Fruit fly (Drosophila melanogaster) whole organism, embryonic: ENCODE data around the gene Tnpo.

ENCODE experiments used
- Bgb ChIP-seq: fragments of 200-800 bp; sonication (Bioruptor generic); IDR thresholded peaks from 2 replicates; pipeline ENCODE4 v1.3.6; 2022; ENCODE audit warnings: missing biosample characterization, missing genetic modification characterization; ENCODE audit not compliant: partially characterized antibody
- CG11456 ChIP-seq: fragments of 200-800 bp; sonication (Bioruptor generic); IDR thresholded peaks from 3 replicates; pipeline ENCODE4 v1.3.6; 2022; ENCODE audit warnings: missing biosample characterization, missing genetic modification characterization
- CG11560 ChIP-seq: fragments of 200-800 bp; sonication (Bioruptor generic); IDR thresholded peaks from 3 replicates; pipeline ENCODE4 v1.3.6; 2022; ENCODE audit warnings: missing biosample characterization, missing genetic modification characterization
- CG13624 ChIP-seq: fragments of 200-800 bp; sonication (Bioruptor generic); optimal IDR thresholded peaks from 2 replicates; lab custom pipeline; 2016; ENCODE audit warnings: missing biosample characterization, missing genetic modification characterization
- CG15696 ChIP-seq: fragments of 200-800 bp; sonication (Bioruptor generic); optimal IDR thresholded peaks from 2 replicates; lab custom pipeline; 2019; ENCODE audit warnings: missing biosample characterization, mild to moderate bottlenecking, missing genetic modification characterization, moderate library complexity
- CG16813 ChIP-seq: fragments of 200-800 bp; sonication (Bioruptor generic); IDR thresholded peaks from 3 replicates; pipeline ENCODE4 v1.3.6; 2022; ENCODE audit warnings: missing biosample characterization, missing genetic modification characterization; ENCODE audit not compliant: partially characterized antibody
- CG16863 ChIP-seq: fragments of 200-800 bp; sonication (Bioruptor generic); optimal IDR thresholded peaks from 3 replicates; lab custom pipeline; 2016; ENCODE audit warnings: missing biosample characterization, missing genetic modification characterization
- CG2199 ChIP-seq: fragments of 200-800 bp; sonication (Bioruptor generic); IDR thresholded peaks from 3 replicates; pipeline ENCODE4 v1.3.6; 2022; ENCODE audit warnings: missing biosample characterization, missing genetic modification characterization
- CG2678 ChIP-seq: fragments of 200-800 bp; sonication (Bioruptor generic); optimal IDR thresholded peaks from 3 replicates; lab custom pipeline; 2019; ENCODE audit warnings: missing biosample characterization, mild to moderate bottlenecking, missing genetic modification characterization, moderate library complexity
- CG33557 ChIP-seq: fragments of 200-800 bp; sonication (Bioruptor generic); optimal IDR thresholded peaks from 2 replicates; lab custom pipeline; 2019; ENCODE audit warnings: missing biosample characterization, mild to moderate bottlenecking, missing genetic modification characterization, moderate library complexity
- CG34422 ChIP-seq: fragments of 200-800 bp; sonication (Bioruptor generic); IDR thresholded peaks from 3 replicates; pipeline ENCODE4 v1.3.6; 2022; ENCODE audit warnings: missing biosample characterization, missing genetic modification characterization
- CG3847 ChIP-seq: fragments of 200-800 bp; sonication (Bioruptor generic); IDR thresholded peaks from 2 replicates; pipeline ENCODE4 v1.3.6; 2022; ENCODE audit warnings: missing biosample characterization, missing genetic modification characterization
- CG4328 ChIP-seq: fragments of 200-800 bp; sonication (Bioruptor generic); optimal IDR thresholded peaks from 3 replicates; lab custom pipeline; 2017; ENCODE audit warnings: missing biosample characterization, missing genetic modification reagents, missing genetic modification characterization
- CG7357 ChIP-seq: fragments of 200-800 bp; sonication (Bioruptor generic); IDR thresholded peaks from 3 replicates; pipeline ENCODE4 v1.3.6; 2022; ENCODE audit warnings: missing biosample characterization, missing genetic modification characterization
- CG8089 ChIP-seq: fragments of 200-800 bp; sonication (Bioruptor generic); optimal IDR thresholded peaks from 3 replicates; lab custom pipeline; 2016; ENCODE audit warnings: missing biosample characterization, missing genetic modification characterization
- CG9215 ChIP-seq: fragments of 200-800 bp; sonication (Bioruptor generic); IDR thresholded peaks from 2 replicates; pipeline ENCODE4 v1.3.6; 2022; ENCODE audit warnings: missing biosample characterization, missing genetic modification characterization
- CG9437 ChIP-seq: fragments of 200-800 bp; sonication (Bioruptor generic); optimal IDR thresholded peaks from 2 replicates; lab custom pipeline; 2018; ENCODE audit warnings: missing biosample characterization, mild to moderate bottlenecking, missing genetic modification characterization
- CG9797 ChIP-seq: fragments of 200-800 bp; sonication (Bioruptor generic); optimal IDR thresholded peaks from 3 replicates; lab custom pipeline; 2018; ENCODE audit warnings: missing biosample characterization, mild to moderate bottlenecking, missing genetic modification characterization
- Chrac-16 ChIP-seq: fragments of 200-800 bp; sonication (Bioruptor generic); optimal IDR thresholded peaks from 3 replicates; lab custom pipeline; 2016; ENCODE audit warnings: missing biosample characterization, missing genetic modification characterization
- Dfd ChIP-seq, 2 experiments: fragments of >200 bp; optimal IDR thresholded peaks; 2 replicates each; lab custom pipeline; 2017; ENCODE audit warnings: missing biosample characterization in 2 of 2, missing genetic modification characterization in 2 of 2
- Dref ChIP-seq: fragments of 200-800 bp; sonication (Bioruptor generic); IDR thresholded peaks from 2 replicates; pipeline ENCODE4 v1.3.6; 2022; ENCODE audit warnings: missing biosample characterization, missing genetic modification characterization
- Ets97D ChIP-seq: fragments of 200-800 bp; sonication (Bioruptor generic); optimal IDR thresholded peaks from 3 replicates; lab custom pipeline; 2016; ENCODE audit warnings: missing biosample characterization, missing genetic modification characterization
- Fer3 ChIP-seq: fragments of 200-800 bp; sonication (Bioruptor generic); optimal IDR thresholded peaks from 2 replicates; lab custom pipeline; 2018; ENCODE audit warnings: missing biosample characterization, mild to moderate bottlenecking, missing genetic modification characterization, moderate library complexity
- H15 ChIP-seq: fragments of 200-800 bp; sonication (Bioruptor generic); IDR thresholded peaks from 3 replicates; pipeline ENCODE4 v1.3.6; 2022; ENCODE audit warnings: missing biosample characterization, missing genetic modification characterization
- HHEX ChIP-seq: fragments of 200-800 bp; sonication (Bioruptor generic); optimal IDR thresholded peaks from 3 replicates; lab custom pipeline; 2017; ENCODE audit warnings: missing biosample characterization, mild to moderate bottlenecking, missing genetic modification characterization, missing genetic modification reagents
- HLH4C ChIP-seq: fragments of 200-800 bp; sonication (Bioruptor generic); IDR thresholded peaks from 3 replicates; pipeline ENCODE4 v1.3.6; 2022; ENCODE audit warnings: missing biosample characterization, missing genetic modification characterization; ENCODE audit not compliant: partially characterized antibody
- Hey ChIP-seq: fragments of 200-800 bp; sonication (Bioruptor generic); optimal IDR thresholded peaks from 3 replicates; lab custom pipeline; 2018; ENCODE audit warnings: missing biosample characterization, mild to moderate bottlenecking, missing genetic modification characterization
- NC2β ChIP-seq: fragments of 200-800 bp; sonication (Bioruptor generic); optimal IDR thresholded peaks from 2 replicates; lab custom pipeline; 2016; ENCODE audit warnings: missing biosample characterization, missing genetic modification characterization
- Scr ChIP-seq: fragments of 200-800 bp; sonication (Bioruptor generic); IDR thresholded peaks from 2 replicates; pipeline ENCODE4 v1.3.6; 2022; ENCODE audit warnings: missing biosample characterization, missing genetic modification characterization; ENCODE audit not compliant: partially characterized antibody
- Stat92E ChIP-seq, 3 experiments: fragments of >200 bp in 2 of 3; fragments of 200-800 bp in 1 of 3; sonication (Bioruptor generic) in 1 of 3; optimal IDR thresholded peaks; 2 replicates each; lab custom pipeline; 2017 to 2019; ENCODE audit warnings: missing biosample characterization in 3 of 3, missing genetic modification characterization in 3 of 3, mild to moderate bottlenecking in 1 of 3, moderate library complexity in 1 of 3
- YL-1 ChIP-seq: fragments of 200-800 bp; sonication (Bioruptor generic); optimal IDR thresholded peaks from 3 replicates; lab custom pipeline; 2017; ENCODE audit warnings: missing biosample characterization, mild to moderate bottlenecking, missing genetic modification characterization
- aop ChIP-seq: fragments of 200-800 bp; sonication (Bioruptor generic); IDR thresholded peaks from 2 replicates; pipeline ENCODE4 v1.3.6; 2022; ENCODE audit warnings: missing biosample characterization, missing genetic modification characterization
- az2 ChIP-seq: fragments of 200-800 bp; sonication (Bioruptor generic); optimal IDR thresholded peaks from 3 replicates; lab custom pipeline; 2016; ENCODE audit warnings: missing biosample characterization, missing genetic modification characterization
- bbx ChIP-seq: fragments of 200-800 bp; sonication (Bioruptor generic); IDR thresholded peaks from 2 replicates; pipeline ENCODE4 v1.3.6; 2022; ENCODE audit warnings: missing biosample characterization, missing genetic modification characterization; ENCODE audit not compliant: partially characterized antibody
- bigmax ChIP-seq: fragments of 200-800 bp; sonication (Bioruptor generic); optimal IDR thresholded peaks from 2 replicates; lab custom pipeline; 2018; ENCODE audit warnings: missing biosample characterization, mild to moderate bottlenecking, missing genetic modification characterization
- chm ChIP-seq: fragments of 200-800 bp; sonication (Bioruptor generic); IDR thresholded peaks from 2 replicates; pipeline ENCODE4 v1.3.6; 2022; ENCODE audit warnings: missing biosample characterization, missing genetic modification characterization
- crc ChIP-seq: fragments of 200-800 bp; sonication (Bioruptor generic); optimal IDR thresholded peaks from 2 replicates; lab custom pipeline; 2016; ENCODE audit warnings: missing biosample characterization, missing genetic modification characterization
- disco-r ChIP-seq: fragments of 200-800 bp; sonication (Bioruptor generic); optimal IDR thresholded peaks from 2 replicates; lab custom pipeline; 2016; ENCODE audit warnings: missing biosample characterization, missing genetic modification characterization
- fd102C ChIP-seq: fragments of 200-800 bp; sonication (Bioruptor generic); optimal IDR thresholded peaks from 2 replicates; lab custom pipeline; 2018; ENCODE audit warnings: missing biosample characterization, mild to moderate bottlenecking, missing genetic modification characterization, moderate library complexity
- lilli ChIP-seq: fragments of 200-800 bp; sonication (Bioruptor generic); optimal IDR thresholded peaks from 3 replicates; lab custom pipeline; 2016; ENCODE audit warnings: missing biosample characterization, missing genetic modification characterization
- lola ChIP-seq, 3 experiments: fragments of >200 bp in 2 of 3; fragments of 200-800 bp in 1 of 3; sonication (Bioruptor generic) in 1 of 3; optimal IDR thresholded peaks; 2 replicates each; lab custom pipeline; 2017 to 2019; ENCODE audit warnings: missing biosample characterization in 3 of 3, missing genetic modification characterization in 3 of 3, mild to moderate bottlenecking in 1 of 3, moderate library complexity in 1 of 3
- nmo ChIP-seq: fragments of 200-800 bp; sonication (Bioruptor generic); optimal IDR thresholded peaks from 2 replicates; lab custom pipeline; 2018; ENCODE audit warnings: missing biosample characterization, mild to moderate bottlenecking, missing genetic modification characterization, moderate library complexity
- prd ChIP-seq, 3 experiments: fragments of >200 bp in 2 of 3; fragments of 200-800 bp in 1 of 3; sonication (Bioruptor generic) in 1 of 3; optimal IDR thresholded peaks in 2 of 3; IDR thresholded peaks in 1 of 3; 2 replicates in 2 of 3; 3 replicates in 1 of 3; pipeline versions ENCODE4 v1.3.6 to Lab custom; 2017 to 2022; ENCODE audit warnings: missing biosample characterization in 1 of 3, missing genetic modification characterization in 1 of 3
- ranshi ChIP-seq: fragments of 200-800 bp; sonication (Bioruptor generic); IDR thresholded peaks from 2 replicates; pipeline ENCODE4 v1.3.6; 2022; ENCODE audit warnings: missing biosample characterization, missing genetic modification characterization
- salm ChIP-seq: fragments of 200-800 bp; sonication (Bioruptor generic); optimal IDR thresholded peaks from 2 replicates; lab custom pipeline; 2018; ENCODE audit warnings: missing biosample characterization, mild to moderate bottlenecking, missing genetic modification characterization
- sens ChIP-seq: fragments of 200-800 bp; sonication (Bioruptor generic); peaks from one replicate; lab custom pipeline; 2016; ENCODE audit warnings: missing biosample characterization, missing genetic modification characterization
- seq ChIP-seq: fragments of 200-800 bp; sonication (Bioruptor generic); IDR thresholded peaks from 2 replicates; pipeline ENCODE4 v1.3.6; 2022; ENCODE audit warnings: missing biosample characterization, missing genetic modification characterization
- tap ChIP-seq: fragments of 200-800 bp; optimal IDR thresholded peaks from 3 replicates; lab custom pipeline; 2019; ENCODE audit warnings: missing biosample characterization, mild to moderate bottlenecking, missing genetic modification characterization, moderate library complexity
- wdn ChIP-seq: fragments of 200-800 bp; sonication (Bioruptor generic); IDR thresholded peaks from 2 replicates; pipeline ENCODE4 v1.3.6; 2022; ENCODE audit warnings: missing biosample characterization, missing genetic modification characterization
- zen2 ChIP-seq: fragments of 200-800 bp; sonication (Bioruptor generic); IDR thresholded peaks from 3 replicates; pipeline ENCODE4 v1.3.6; 2022; ENCODE audit warnings: missing biosample characterization, missing genetic modification characterization; ENCODE audit not compliant: partially characterized antibody

The Tnpo gene

dm6 chr3L:6173826-6174255, 19.4 kb upstream of the Tnpo start, which contains the start of the genes fmt and CG7376 (continued):
- TF ChIP-seq CG16863, result no peak
- no peak for TF ChIP-seq CG8089
- peak; percentile 11 for TF ChIP-seq CG4328 (GFP tag; lab: Kevin White, UChicago)
- TF ChIP-seq lola (GFP tag; optimal IDR thresholded peaks at IDR 0.05; lab: Kevin White, UChicago), result peak in 1 of 3 experiments; percentile 61
- peak; percentile 95 for TF ChIP-seq HLH4C (GFP tag; lab: Robert Waterston, UW)
- TF ChIP-seq aop (GFP tag; lab: Robert Waterston, UW), result no peak
- TF ChIP-seq nmo (GFP tag; lab: Kevin White, UChicago), result peak; percentile 80
- TF ChIP-seq CG2199 (GFP tag; lab: Robert Waterston, UW), result no peak
- TF ChIP-seq CG9437, result peak; percentile 4
- TF ChIP-seq fd102C (GFP tag; lab: Kevin White, UChicago), result no peak
- no peak for TF ChIP-seq H15 (GFP tag; lab: Robert Waterston, UW)
- no peak for TF ChIP-seq crc (GFP tag; lab: Kevin White, UChicago)
- peak; percentile 71 for TF ChIP-seq bbx
- TF ChIP-seq bigmax, result no peak
- no peak for TF ChIP-seq CG33557 (GFP tag; lab: Kevin White, UChicago)
- TF ChIP-seq Ets97D (GFP tag; lab: Kevin White, UChicago), result no peak
- TF ChIP-seq Stat92E (GFP tag; optimal IDR thresholded peaks at IDR 0.05; lab: Kevin White, UChicago), result peak in 1 of 3 experiments; percentile 64
- TF ChIP-seq tap (tag; lab: Kevin White, UChicago), result no peak
- no peak for TF ChIP-seq CG11560
- peak; percentile 78 for TF ChIP-seq YL-1 (GFP tag; lab: Kevin White, UChicago)
- peak; percentile 51 for TF ChIP-seq CG3847 (GFP tag; lab: Robert Waterston, UW)
- TF ChIP-seq CG13624 (GFP tag; lab: Kevin White, UChicago), result no peak
- TF ChIP-seq CG15696 (tag; lab: Kevin White, UChicago), result peak; percentile 34
- no peak for TF ChIP-seq Dfd (GFP tag; optimal IDR thresholded peaks at IDR 0.05; lab: Kevin White, UChicago)
- TF ChIP-seq lilli (GFP tag; lab: Kevin White, UChicago), result peak; percentile 34
- peak; percentile 81 for TF ChIP-seq CG16813 (GFP tag; lab: Robert Waterston, UW)
- TF ChIP-seq CG34422 (GFP tag; lab: Robert Waterston, UW), result no peak
- TF ChIP-seq disco-r (GFP tag; lab: Kevin White, UChicago), result no peak
- no peak for TF ChIP-seq seq (GFP tag; lab: Robert Waterston, UW)
- TF ChIP-seq az2 (GFP tag; lab: Kevin White, UChicago), result peak; percentile 7
- TF ChIP-seq HHEX (GFP tag; lab: Kevin White, UChicago), result no peak
- TF ChIP-seq Chrac-16 (GFP tag; lab: Kevin White, UChicago), result peak; percentile 4
- TF ChIP-seq NC2β (GFP tag; lab: Kevin White, UChicago), result no peak
- peak; percentile 54; the same call in 1 of the 3 replicates for TF ChIP-seq zen2 (GFP tag; lab: Robert Waterston, UW)
- no peak for TF ChIP-seq salm (tag; lab: Kevin White, UChicago)
- TF ChIP-seq CG7357 (GFP tag; lab: Robert Waterston, UW), result peak; percentile 93
- no peak for TF ChIP-seq CG9215 (GFP tag; lab: Robert Waterston, UW)
- TF ChIP-seq Scr (GFP tag; lab: Robert Waterston, UW), result peak; percentile 80
- no peak for TF ChIP-seq Fer3
- peak; percentile 71 for TF ChIP-seq Bgb (GFP tag; lab: Robert Waterston, UW)
- TF ChIP-seq CG9797 (GFP tag; lab: Kevin White, UChicago), result peak; percentile 16
- TF ChIP-seq CG11456 (GFP tag; lab: Robert Waterston, UW), result no peak
- TF ChIP-seq sens (GFP tag; lab: Kevin White, UChicago), result no peak
- peak; percentile 88 for TF ChIP-seq Dref (GFP tag; lab: Robert Waterston, UW)
- no peak for TF ChIP-seq ranshi (GFP tag; lab: Robert Waterston, UW)
- TF ChIP-seq wdn, result no peak
- TF ChIP-seq prd (optimal IDR thresholded peaks at IDR 0.05; lab: Kevin White, UChicago), result no peak
- peak; percentile 35; the same call in 1 of the 3 replicates for TF ChIP-seq prd (GFP tag; IDR thresholded peaks at IDR 0.05; lab: Robert Waterston, UW)
- TF ChIP-seq chm (GFP tag; lab: Robert Waterston, UW), result no peak
- no peak for TF ChIP-seq CG2678
- TF ChIP-seq Hey, result no peak
